Worm (Caenorhabditis elegans): Measurements from ENCODE around the gene C40A11.4.
A peak's percentile ranks its signal among the peaks of the same experiment; 100 is the strongest.

Gene C40A11.4

DNA sequence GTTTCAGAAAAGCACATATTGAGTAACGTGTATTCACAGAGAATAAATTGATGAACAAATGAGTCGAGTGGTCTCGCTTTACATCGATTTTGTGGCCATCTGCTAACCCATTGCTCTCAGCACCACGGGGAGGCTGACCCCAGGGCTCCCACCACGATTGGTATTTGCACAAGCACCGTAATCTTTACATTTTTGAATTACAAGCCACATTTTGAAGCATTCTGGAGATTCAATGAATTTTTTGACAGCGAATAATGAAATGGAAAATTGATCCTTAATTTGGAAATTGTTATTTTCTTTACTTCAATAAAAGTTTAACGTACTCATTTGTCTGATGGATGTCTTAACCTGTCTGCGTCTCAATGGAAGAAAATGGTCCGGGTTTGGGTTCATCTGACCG is 8.3 kb downstream of the C40A11.4 start, which contains the start of gene C40A11.6:
C40A11.6 (minus strand) TSS at position 101 of the 400 bp plus-strand sequence.
- TF ChIP-seq ets-4 (GFP tag; optimal IDR thresholded peaks at IDR 0.05): no peak
- TF ChIP-seq Y79H2A.3 (GFP tag; conservative IDR thresholded peaks at IDR 0.05): no peak
- TF ChIP-seq T07F8.4 (tag; optimal IDR thresholded peaks at IDR 0.05): no peak
- no peak for TF ChIP-seq F55B11.4 (tag; optimal IDR thresholded peaks at IDR 0.05; ENCODE audit: borderline replicate concordance, insufficient read depth)
- no peak for TF ChIP-seq B0336.3 (GFP tag; IDR thresholded peaks at IDR 0.05)
- no peak for TF ChIP-seq hmg-20 (GFP tag; IDR thresholded peaks at IDR 0.05)
- no peak for TF ChIP-seq F23B12.7 (tag; optimal IDR thresholded peaks at IDR 0.05; ENCODE audit: insufficient read depth)
- TF ChIP-seq snpc-4 (GFP tag; optimal IDR thresholded peaks at IDR 0.05): no peak
- TF ChIP-seq snpc-4 (tag; optimal IDR thresholded peaks at IDR 0.05): no peak
- no peak for TF ChIP-seq ztf-22 (GFP tag; optimal IDR thresholded peaks at IDR 0.05)
- no peak for TF ChIP-seq mes-4 (tag; optimal IDR thresholded peaks at IDR 0.05)
- no peak for TF ChIP-seq aptf-2 (GFP tag; conservative IDR thresholded peaks at IDR 0.05)
- TF ChIP-seq efl-1 (GFP tag; optimal IDR thresholded peaks at IDR 0.05): no peak
- TF ChIP-seq lin-40 (tag; optimal IDR thresholded peaks at IDR 0.05): no peak
- TF ChIP-seq F10E7.11 (tag; optimal IDR thresholded peaks at IDR 0.05): no peak

DNA sequence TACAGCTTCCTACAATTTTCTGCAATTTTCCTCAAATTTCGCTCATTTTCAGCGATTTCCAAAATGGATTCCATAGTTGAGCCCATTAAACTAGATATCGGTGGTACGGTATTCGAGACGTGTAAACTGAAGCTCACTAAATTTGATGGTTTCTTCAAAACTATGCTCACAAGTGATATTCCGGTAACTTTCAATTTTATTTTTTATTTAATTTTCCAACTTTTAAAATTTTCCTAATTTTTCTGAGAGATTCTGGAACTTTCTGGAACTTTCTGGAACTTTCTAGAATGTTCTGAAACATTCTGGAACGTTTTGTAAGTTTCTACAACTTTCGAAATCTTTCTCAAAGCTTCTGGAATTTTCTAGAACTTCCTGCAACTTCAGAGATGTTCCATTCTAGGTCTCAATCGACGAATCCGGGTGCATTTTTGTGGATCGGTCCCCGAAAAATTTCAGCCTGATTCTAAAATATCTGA is 9.7 kb downstream of the C40A11.4 start, which contains the start of gene C40A11.2:
C40A11.2 (plus strand) TSS at position 51 of the 476 bp plus-strand sequence.
- TF ChIP-seq lin-35 (GFP tag; optimal IDR thresholded peaks at IDR 0.05) (no peak), nfyb-1 (GFP tag; IDR thresholded peaks at IDR 0.05) (no peak), F33H1.4 (GFP tag; IDR thresholded peaks at IDR 0.05) (no peak), rpc-1 (optimal IDR thresholded peaks at IDR 0.05) (no peak), rpc-1 (tag; optimal IDR thresholded peaks at IDR 0.05) (no peak), hsf-1 (GFP tag; IDR thresholded peaks at IDR 0.05) (peak; percentile 90), mxl-1 (tag; optimal IDR thresholded peaks at IDR 0.05) (no peak), cebp-2 (GFP tag; IDR thresholded peaks at IDR 0.05) (no peak)

DNA sequence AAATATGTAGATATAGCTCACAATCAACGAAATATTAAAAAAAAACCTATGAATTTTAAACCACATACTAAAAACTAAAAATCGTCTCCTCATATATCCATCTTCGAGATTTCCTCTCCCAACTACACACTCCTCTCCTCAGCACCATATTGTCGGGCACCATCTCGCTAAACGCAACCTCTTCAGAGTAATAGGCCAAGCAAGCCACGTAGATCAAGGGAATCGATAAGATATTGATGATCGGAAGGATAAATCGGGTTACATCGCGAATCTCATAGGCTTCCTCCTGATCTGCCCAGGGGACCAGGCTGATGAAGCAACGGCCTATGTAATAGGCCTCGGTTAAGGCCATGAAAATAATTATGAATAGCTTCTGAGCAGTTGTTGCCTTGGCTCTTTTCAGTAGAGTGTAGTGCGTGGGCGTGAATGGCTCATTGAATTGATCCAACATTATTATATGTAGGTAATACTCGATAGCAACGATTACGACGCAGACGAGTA is 13.3 kb downstream of the C40A11.4 start, which contains the start of the genes C40A11.7 and C40A11.8:
C40A11.7 (minus strand) TSS at position 101 of the 501 bp plus-strand sequence.
C40A11.8 (minus strand) TSS at position 451 of the 501 bp plus-strand sequence.
- no peak for TF ChIP-seq Y53F4B.3 (GFP tag; IDR thresholded peaks at IDR 0.05)
- no peak for TF ChIP-seq Y53G8AR.9 (GFP tag; conservative IDR thresholded peaks at IDR 0.05)
- no peak for TF ChIP-seq ekl-4 (GFP tag; IDR thresholded peaks at IDR 0.05)
- no peak for TF ChIP-seq zim-3 (tag; optimal IDR thresholded peaks at IDR 0.05)
- TF ChIP-seq D2030.7 (GFP tag; IDR thresholded peaks at IDR 0.05): no peak
- TF ChIP-seq ceh-79 (tag; optimal IDR thresholded peaks at IDR 0.05): no peak
- TF ChIP-seq ceh-27 (GFP tag; optimal IDR thresholded peaks at IDR 0.05): no peak
- no peak for TF ChIP-seq him-1 (tag; optimal IDR thresholded peaks at IDR 0.05)
- TF ChIP-seq nhr-80 (tag; optimal IDR thresholded peaks at IDR 0.05): no peak
- no peak for TF ChIP-seq madf-6 (GFP tag; IDR thresholded peaks at IDR 0.05)
- no peak for TF ChIP-seq mes-4 (tag; optimal IDR thresholded peaks at IDR 0.05)
- TF ChIP-seq athp-1 (tag; optimal IDR thresholded peaks at IDR 0.05): no peak
- TF ChIP-seq sptf-2 (GFP tag; optimal IDR thresholded peaks at IDR 0.05): no peak
- no peak for TF ChIP-seq ZK185.1 (tag; optimal IDR thresholded peaks at IDR 0.05; ENCODE audit: poor library complexity, severe bottlenecking)
- no peak for TF ChIP-seq unc-130 (GFP tag; optimal IDR thresholded peaks at IDR 0.05)
- TF ChIP-seq lin-35 (GFP tag; optimal IDR thresholded peaks at IDR 0.05): no peak
